Worm (Caenorhabditis elegans): ENCODE results near the gene Y75B12B.10.

The Y75B12B.10 gene

ce11 chrV:15184097-15185040 is 15.5 kb upstream of the Y75B12B.10 start, which contains the start of gene Y75B12B.1 (continued):
- no peak for TF ChIP-seq chd-7 (tag; optimal IDR thresholded peaks at IDR 0.05)
- peak; percentile 71 for TF ChIP-seq F49E8.2 (tag; optimal IDR thresholded peaks at IDR 0.05; ENCODE audit: insufficient read depth)
- no peak for TF ChIP-seq ZK185.1 (tag; optimal IDR thresholded peaks at IDR 0.05; ENCODE audit: poor library complexity, severe bottlenecking)
- TF ChIP-seq Y67H2A.10 (GFP tag; conservative IDR thresholded peaks at IDR 0.05) = no peak
- no peak for TF ChIP-seq nfyb-1 (GFP tag; IDR thresholded peaks at IDR 0.05)
- TF ChIP-seq die-1 (tag; optimal IDR thresholded peaks at IDR 0.05) = no peak
- no peak for TF ChIP-seq sdz-38 (tag; optimal IDR thresholded peaks at IDR 0.05)
- no peak for TF ChIP-seq bed-1 (GFP tag; IDR thresholded peaks at IDR 0.05)
- TF ChIP-seq B0035.1 (tag; optimal IDR thresholded peaks at IDR 0.05) = no peak
- no peak for TF ChIP-seq F23B12.7 (tag; optimal IDR thresholded peaks at IDR 0.05; ENCODE audit: insufficient read depth)
- no peak for TF ChIP-seq F57A8.1 (GFP tag; optimal IDR thresholded peaks at IDR 0.05)
- no peak for TF ChIP-seq lir-1 (GFP tag; conservative IDR thresholded peaks at IDR 0.05)
- TF ChIP-seq ceh-58 (GFP tag; IDR thresholded peaks at IDR 0.05) = no peak

- no peak for TF ChIP-seq snpc-1.1 (tag; optimal IDR thresholded peaks at IDR 0.05; ENCODE audit: insufficient read depth)
- no peak for TF ChIP-seq T07F8.4 (tag; optimal IDR thresholded peaks at IDR 0.05)
- TF ChIP-seq dox-1 (GFP tag; IDR thresholded peaks at IDR 0.05) = peak; percentile 32; the same call in 1 of the 2 replicates
- TF ChIP-seq pha-4 (tag; optimal IDR thresholded peaks at IDR 0.05) = no peak
- 0 out of 2 replicates have a peak, but pooled peaks have one; percentile 32 for TF ChIP-seq Y79H2A.3 (GFP tag; conservative IDR thresholded peaks at IDR 0.05)
- TF ChIP-seq snpc-1.3 (tag; optimal IDR thresholded peaks at IDR 0.05; ENCODE audit: insufficient read depth) = peak; percentile 43
- peak; percentile 11 for TF ChIP-seq xnd-1 (tag; optimal IDR thresholded peaks at IDR 0.05)
- no peak for TF ChIP-seq F57C9.4 (tag; optimal IDR thresholded peaks at IDR 0.05)
- peak; percentile 51 for TF ChIP-seq mcd-1 (GFP tag; IDR thresholded peaks at IDR 0.05)
- TF ChIP-seq hrde-1 (tag; optimal IDR thresholded peaks at IDR 0.05; ENCODE audit: borderline replicate concordance) = peak; percentile 64
- TF ChIP-seq F49E8.2 (tag; optimal IDR thresholded peaks at IDR 0.05; ENCODE audit: insufficient read depth) = peak; percentile 84
- peak; percentile 57 for TF ChIP-seq him-1 (tag; optimal IDR thresholded peaks at IDR 0.05)
- TF ChIP-seq sptf-2 (GFP tag; optimal IDR thresholded peaks at IDR 0.05) = no peak
- peak; percentile 10; the same call in 1 of the 2 replicates for TF ChIP-seq madf-8 (GFP tag; conservative IDR thresholded peaks at IDR 0.05)
- peak; percentile 5; the same call in 1 of the 2 replicates for TF ChIP-seq rcor-1 (GFP tag; IDR thresholded peaks at IDR 0.05)
- peak; percentile 54 for TF ChIP-seq ztf-18 (tag; optimal IDR thresholded peaks at IDR 0.05)
- TF ChIP-seq mxl-1 (tag; optimal IDR thresholded peaks at IDR 0.05) = no peak
- peak; percentile 62 for TF ChIP-seq lin-54 (GFP tag; optimal IDR thresholded peaks at IDR 0.05)
- peak; percentile 67; the same call in 1 of the 2 replicates for TF ChIP-seq Y53G8AR.9 (GFP tag; conservative IDR thresholded peaks at IDR 0.05)
- peak; percentile 48 for TF ChIP-seq attf-5 (GFP tag; optimal IDR thresholded peaks at IDR 0.05)
- no peak for TF ChIP-seq dpff-1 (tag; optimal IDR thresholded peaks at IDR 0.05)
- peak; percentile 47 for TF ChIP-seq lsl-1 (GFP tag; optimal IDR thresholded peaks at IDR 0.05)
- peak; percentile 73 for TF ChIP-seq ama-1 (optimal IDR thresholded peaks at IDR 0.05)
- peak in 1 of 2 experiments; percentile 9 for TF ChIP-seq ama-1 (GFP tag; optimal IDR thresholded peaks at IDR 0.05)
- peak; percentile 18; the same call in 1 of the 2 replicates for TF ChIP-seq egrh-3 (GFP tag; IDR thresholded peaks at IDR 0.05)
- peak; percentile 47; the same call in 1 of the 2 replicates for TF ChIP-seq ceh-100 (GFP tag; IDR thresholded peaks at IDR 0.05)
- TF ChIP-seq F57A8.1 (GFP tag; optimal IDR thresholded peaks at IDR 0.05) = no peak
- TF ChIP-seq die-1 (tag; optimal IDR thresholded peaks at IDR 0.05) = peak; percentile 36
- TF ChIP-seq B0261.1 (tag; optimal IDR thresholded peaks at IDR 0.05) = peak; percentile 7
- TF ChIP-seq ztf-25 (GFP tag; IDR thresholded peaks at IDR 0.05) = 0 out of 2 replicates have a peak, but pooled peaks have one; percentile 56
- 0 out of 2 replicates have a peak, but pooled peaks have one; percentile 52 for TF ChIP-seq pbrm-1 (GFP tag; IDR thresholded peaks at IDR 0.05)
- peak; percentile 51 for TF ChIP-seq tlf-1 (GFP tag; optimal IDR thresholded peaks at IDR 0.05)
- no peak for TF ChIP-seq C06A6.2 (GFP tag; conservative IDR thresholded peaks at IDR 0.05)
Measured at ce11 chrV:15186259-15186927, 13.5 kb upstream of the Y75B12B.10 start, which contains the start of gene Y75B12B.3. Gene Y75B12B.3, minus strand, starts transcription at chrV:15186279.

Measured in whole organism, young adult.